Worm (Caenorhabditis elegans): ENCODE data around the gene prdx-3.

DNA sequence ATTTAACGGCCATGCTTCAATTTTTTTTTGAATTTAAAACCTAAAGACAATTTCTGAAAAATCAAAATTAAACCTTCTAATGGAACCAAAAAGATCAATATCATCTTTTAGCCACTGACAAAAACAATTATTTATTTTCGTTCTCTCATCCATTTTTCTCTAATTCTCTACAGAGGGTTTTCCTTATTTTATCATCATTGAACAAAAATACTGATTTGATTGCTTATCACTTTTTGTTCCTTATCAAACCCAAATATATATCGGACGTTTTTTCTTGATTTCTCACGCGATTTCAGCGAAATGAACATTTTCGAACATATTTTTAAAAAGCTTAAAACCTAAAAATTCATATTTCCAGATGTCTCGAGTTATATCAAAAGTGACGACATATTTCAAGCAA is 5.9 kb downstream of the prdx-3 start, which contains the start of gene mpc-1:
- no peak for TF ChIP-seq lin-11 (tag; optimal IDR thresholded peaks at IDR 0.05)
- no peak for TF ChIP-seq tbx-2 (tag; optimal IDR thresholded peaks at IDR 0.05)
- TF ChIP-seq ttx-3 (tag; optimal IDR thresholded peaks at IDR 0.05), result no peak
- TF ChIP-seq T23F11.4 (GFP tag; optimal IDR thresholded peaks at IDR 0.05), result no peak
- TF ChIP-seq tbx-7 (tag; optimal IDR thresholded peaks at IDR 0.05), result no peak
- TF ChIP-seq pha-4 (tag; optimal IDR thresholded peaks at IDR 0.05), result no peak
- TF ChIP-seq ceh-14 (tag; optimal IDR thresholded peaks at IDR 0.05), result no peak
- no peak for TF ChIP-seq ztf-16 (tag; optimal IDR thresholded peaks at IDR 0.05)
- TF ChIP-seq hlh-13 (GFP tag; optimal IDR thresholded peaks at IDR 0.05), result no peak
- no peak for TF ChIP-seq ceh-9 (tag; optimal IDR thresholded peaks at IDR 0.05)
- no peak for TF ChIP-seq fkh-10 (GFP tag; optimal IDR thresholded peaks at IDR 0.05)
- TF ChIP-seq K09A11.1 (tag; optimal IDR thresholded peaks at IDR 0.05; ENCODE audit: insufficient read depth), result no peak
- no peak for TF ChIP-seq ama-1 (optimal IDR thresholded peaks at IDR 0.05)
- no peak for TF ChIP-seq ceh-24 (tag; optimal IDR thresholded peaks at IDR 0.05)
